Fruit fly (Drosophila melanogaster): ENCODE data around the gene Or71a.

DNA sequence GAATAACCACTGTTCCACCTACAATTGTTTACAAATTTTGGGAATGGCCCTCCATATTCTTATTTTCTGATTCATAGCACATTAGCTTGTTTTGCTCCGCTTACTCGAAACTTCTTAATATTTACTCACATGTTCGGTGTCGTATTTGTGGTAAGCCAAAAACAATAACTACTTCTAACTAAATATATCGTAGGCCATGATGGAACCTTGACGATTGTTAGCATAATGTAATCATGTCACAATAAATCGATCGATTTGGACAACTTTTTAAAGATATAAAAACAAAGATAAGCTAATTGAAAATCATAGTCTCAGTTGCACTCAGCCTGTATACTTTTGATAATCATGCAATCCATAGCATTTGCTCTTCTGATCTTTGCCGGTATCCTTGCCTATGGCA is 23.8 kb downstream of the Or71a start, which contains the start of gene EAChm:
- no peak for TF ChIP-seq Optix (GFP tag; IDR thresholded peaks at IDR 0.05)
- no peak for TF ChIP-seq D19B (GFP tag; optimal IDR thresholded peaks at IDR 0.05)
- no peak for TF ChIP-seq CG4707 (GFP tag; optimal IDR thresholded peaks at IDR 0.05)
- TF ChIP-seq CG4730 (GFP tag; IDR thresholded peaks at IDR 0.05): no peak
- no peak for TF ChIP-seq tup (GFP tag; optimal IDR thresholded peaks at IDR 0.05)
- no peak for TF ChIP-seq fru (optimal IDR thresholded peaks at IDR 0.05)
- TF ChIP-seq Lpt (GFP tag; optimal IDR thresholded peaks at IDR 0.05): no peak
- TF ChIP-seq Stat92E (GFP tag; optimal IDR thresholded peaks at IDR 0.05): no peak
- no peak for TF ChIP-seq CG13296 (GFP tag; optimal IDR thresholded peaks at IDR 0.05)
- no peak for TF ChIP-seq CG4404 (GFP tag; IDR thresholded peaks at IDR 0.05)
